Comparison of ENCODE assay signal across 1 fruit fly cellular context in genomic region chr3L:17912972-17913763, dm6.
TF ChIP-seq lines count a peak whose summit lies in the region.

No protein-coding gene starts in this region.

TF ChIP-seq in whole organism, embryonic, 481 proteins besides CTCF, POLR2A, EP300 and RAD21 (continued from another document):
- TF ChIP-seq B-H2 (GFP tag; optimal IDR thresholded peaks at IDR 0.05; lab: Kevin White, UChicago) (peak; percentile 44), E2f1 (GFP tag; IDR thresholded peaks at IDR 0.05; lab: Robert Waterston, UW) (no peak), zfh1 (GFP tag; IDR thresholded peaks at IDR 0.05; lab: Robert Waterston, UW) (0 out of 3 replicates have a peak, but pooled peaks have one; percentile 16), hbn (GFP tag; IDR thresholded peaks at IDR 0.05; lab: Robert Waterston, UW; ENCODE audit: partially characterized antibody) (no peak), Med (GFP tag; lab: Kevin White, UChicago) (peak; percentile 61), h (optimal IDR thresholded peaks at IDR 0.05; lab: Kevin White, UChicago) (no peak), CG17912 (GFP tag; optimal IDR thresholded peaks at IDR 0.05; lab: Kevin White, UChicago) (no peak), CG9797 (GFP tag; optimal IDR thresholded peaks at IDR 0.05; lab: Kevin White, UChicago) (no peak), hth (optimal IDR thresholded peaks at IDR 0.05; lab: Kevin White, UChicago) (no peak), Max (GFP tag; optimal IDR thresholded peaks at IDR 0.05; lab: Kevin White, UChicago) (no peak), pita (GFP tag; optimal IDR thresholded peaks at IDR 0.05; lab: Kevin White, UChicago) (no peak), CG12744 (GFP tag; optimal IDR thresholded peaks at IDR 0.05; lab: Kevin White, UChicago) (no peak), eve (GFP tag; optimal IDR thresholded peaks at IDR 0.05; lab: Kevin White, UChicago) (no peak), jigr1 (GFP tag; IDR thresholded peaks at IDR 0.05; lab: Robert Waterston, UW) (no peak), Pdp1 (GFP tag; optimal IDR thresholded peaks at IDR 0.05; lab: Kevin White, UChicago) (peak in 1 of 2 experiments; percentile 18), CG10654 (GFP tag; optimal IDR thresholded peaks at IDR 0.05; lab: Kevin White, UChicago) (no peak), CG6854 (GFP tag; optimal IDR thresholded peaks at IDR 0.05; lab: Kevin White, UChicago) (no peak), CG8290 (GFP tag; optimal IDR thresholded peaks at IDR 0.05; lab: Kevin White, UChicago) (no peak), CG8290 (tag; optimal IDR thresholded peaks at IDR 0.05; lab: Kevin White, UChicago) (peak in 1 of 2 experiments; percentile 44), grn (GFP tag; optimal IDR thresholded peaks at IDR 0.05; lab: Kevin White, UChicago) (peak; percentile 49), CG14710 (tag; optimal IDR thresholded peaks at IDR 0.05; lab: Kevin White, UChicago) (no peak), CHES-1-like (GFP tag; optimal IDR thresholded peaks at IDR 0.05; lab: Kevin White, UChicago) (no peak), cwo (GFP tag; optimal IDR thresholded peaks at IDR 0.05; lab: Kevin White, UChicago) (peak; percentile 38), rib (GFP tag; IDR thresholded peaks at IDR 0.05; lab: Robert Waterston, UW) (peak; percentile 40; the same call in 1 of the 2 replicates), pb (GFP tag; optimal IDR thresholded peaks at IDR 0.05; lab: Kevin White, UChicago) (no peak), CG14014 (GFP tag; IDR thresholded peaks at IDR 0.05; lab: Robert Waterston, UW) (no peak), Ptx1 (GFP tag; IDR thresholded peaks at IDR 0.05; lab: Robert Waterston, UW) (0 out of 2 replicates have a peak, but pooled peaks have one; percentile 8), CG18599 (GFP tag; optimal IDR thresholded peaks at IDR 0.05; lab: Kevin White, UChicago) (no peak), pan (optimal IDR thresholded peaks at IDR 0.05; lab: Kevin White, UChicago) (no peak), pan (GFP tag; optimal IDR thresholded peaks at IDR 0.05 in 1 of 2, IDR thresholded peaks at IDR 0.05 in 1 of 2) (peak in 1 of 2 experiments; percentile 6), bigmax (GFP tag; optimal IDR thresholded peaks at IDR 0.05; lab: Kevin White, UChicago) (no peak), Deaf1 (tag; optimal IDR thresholded peaks at IDR 0.05; lab: Kevin White, UChicago) (no peak), wdn (GFP tag; IDR thresholded peaks at IDR 0.05; lab: Robert Waterston, UW) (0 out of 2 replicates have a peak, but pooled peaks have one; percentile 22), CG13296 (GFP tag; optimal IDR thresholded peaks at IDR 0.05; lab: Kevin White, UChicago) (peak; percentile 25), crol (GFP tag; IDR thresholded peaks at IDR 0.05; lab: Robert Waterston, UW) (peak; percentile 83), caup (GFP tag; optimal IDR thresholded peaks at IDR 0.05; lab: Kevin White, UChicago; ENCODE audit: severe bottlenecking) (peak; percentile 8), CG12769 (tag; optimal IDR thresholded peaks at IDR 0.05; lab: Kevin White, UChicago) (peak; percentile 29), Dp (GFP tag; optimal IDR thresholded peaks at IDR 0.05; lab: Kevin White, UChicago) (no peak), Antp (GFP tag; optimal IDR thresholded peaks at IDR 0.05; lab: Kevin White, UChicago) (no peak), br (optimal IDR thresholded peaks at IDR 0.05; lab: Kevin White, UChicago) (no peak), CG3281 (GFP tag; optimal IDR thresholded peaks at IDR 0.05; lab: Kevin White, UChicago) (peak; percentile 14), vnd (GFP tag; IDR thresholded peaks at IDR 0.05; lab: Robert Waterston, UW; ENCODE audit: partially characterized antibody) (no peak), her (GFP tag; optimal IDR thresholded peaks at IDR 0.05; lab: Kevin White, UChicago) (no peak), CG43689 (GFP tag; IDR thresholded peaks at IDR 0.05; lab: Robert Waterston, UW) (no peak), Sox100B (GFP tag; optimal IDR thresholded peaks at IDR 0.05; lab: Kevin White, UChicago) (no peak), CG9817 (tag; optimal IDR thresholded peaks at IDR 0.05; lab: Kevin White, UChicago) (no peak), Ets65A (GFP tag; lab: Kevin White, UChicago) (peak; percentile 36), nerfin-1 (tag; optimal IDR thresholded peaks at IDR 0.05; lab: Kevin White, UChicago) (no peak), CG14860 (GFP tag; IDR thresholded peaks at IDR 0.05; lab: Robert Waterston, UW; ENCODE audit: partially characterized antibody) (0 out of 3 replicates have a peak, but pooled peaks have one; percentile 28), ftz-f1 (GFP tag; optimal IDR thresholded peaks at IDR 0.05; lab: Kevin White, UChicago) (peak; percentile 98), CG15514 (GFP tag; optimal IDR thresholded peaks at IDR 0.05; lab: Kevin White, UChicago) (peak; percentile 14)
TF ChIP-seq in whole organism, embryonic: peak in this region for 32.
